Fruit fly (Drosophila melanogaster) whole organism, wandering third instar larva: ENCODE measurements around the gene CG31178.

Source experiments
- Abd-B ChIP-seq: fragments of >200 bp; optimal IDR thresholded peaks from 2 replicates; lab custom pipeline; 2017; ENCODE audit warnings: missing biosample characterization, missing genetic modification characterization
- CG32264 ChIP-seq: fragments of 200-800 bp; sonication (Bioruptor generic); optimal IDR thresholded peaks from 2 replicates; lab custom pipeline; 2016; ENCODE audit warnings: missing biosample characterization, missing genetic modification characterization
- CG9705 ChIP-seq: fragments of 200-800 bp; sonication (Bioruptor generic); optimal IDR thresholded peaks from 2 replicates; lab custom pipeline; 2018; ENCODE audit warnings: missing biosample characterization, mild to moderate bottlenecking, missing genetic modification characterization
- CrebA ChIP-seq: fragments of 200-800 bp; sonication (Bioruptor generic); optimal IDR thresholded peaks from 2 replicates; lab custom pipeline; 2016; ENCODE audit warnings: missing biosample characterization, mild to moderate bottlenecking, missing genetic modification characterization, borderline replicate concordance
- Dfd ChIP-seq: fragments of >200 bp; optimal IDR thresholded peaks from 2 replicates; lab custom pipeline; 2017; ENCODE audit warnings: missing biosample characterization, missing genetic modification characterization
- Dif ChIP-seq: fragments of 200-275, 200-300 bp; sonication (Bioruptor generic); optimal IDR thresholded peaks from 2 replicates; lab custom pipeline; 2018; ENCODE audit warnings: missing biosample characterization, missing genetic modification characterization; ENCODE audit not compliant: partially characterized antibody
- GATAd ChIP-seq: sonication (Bioruptor generic); optimal IDR thresholded peaks from 2 replicates; lab custom pipeline; 2016; ENCODE audit warnings: missing biosample characterization, missing genetic modification characterization
- HLH106 ChIP-seq: fragments of 200-800 bp; optimal IDR thresholded peaks from 3 replicates; lab custom pipeline; 2019; ENCODE audit warnings: missing biosample characterization, mild to moderate bottlenecking, missing genetic modification characterization, moderate library complexity
- Hnf4 ChIP-seq: fragments of 200-800 bp; sonication (Bioruptor generic); optimal IDR thresholded peaks from 2 replicates; lab custom pipeline; 2016; ENCODE audit warnings: missing biosample characterization, mild to moderate bottlenecking, missing genetic modification characterization
- Hr78 ChIP-seq: fragments of >200 bp; optimal IDR thresholded peaks from 2 replicates; lab custom pipeline; 2017; ENCODE audit warnings: missing biosample characterization, missing genetic modification characterization
- Hr83 ChIP-seq: fragments of 200-300 bp; sonication (Bioruptor generic); optimal IDR thresholded peaks from 2 replicates; lab custom pipeline; 2016; ENCODE audit warnings: missing biosample characterization, mild to moderate bottlenecking, missing genetic modification characterization, moderate library complexity; ENCODE audit not compliant: poor library complexity, severe bottlenecking
- Jra ChIP-seq: sonication (Bioruptor generic); optimal IDR thresholded peaks from 2 replicates; lab custom pipeline; 2016; ENCODE audit warnings: missing biosample characterization, missing genetic modification characterization
- Mio ChIP-seq: sonication (Bioruptor generic); optimal IDR thresholded peaks from 2 replicates; lab custom pipeline; 2016; ENCODE audit warnings: missing biosample characterization, missing genetic modification characterization
- Myc ChIP-seq: fragments of >200 bp; optimal IDR thresholded peaks from 2 replicates; lab custom pipeline; 2017
- N ChIP-seq: fragments of >200 bp; optimal IDR thresholded peaks from 2 replicates; lab custom pipeline; 2018; ENCODE audit warnings: missing biosample characterization, missing external identifiers, missing genetic modification characterization
- OdsH ChIP-seq: fragments of 200-800 bp; sonication (Bioruptor generic); optimal IDR thresholded peaks from 2 replicates; lab custom pipeline; 2016; ENCODE audit warnings: missing biosample characterization, mild to moderate bottlenecking, missing genetic modification characterization
- Rel ChIP-seq, 2 experiments: fragments of 200-800 bp; sonication (Bioruptor generic) in 1 of 2; optimal IDR thresholded peaks; 2 replicates in 1 of 2; 3 replicates in 1 of 2; lab custom pipeline; 2016 to 2019; ENCODE audit warnings: mild to moderate bottlenecking in 2 of 2, missing biosample characterization in 2 of 2, missing genetic modification characterization in 2 of 2, moderate library complexity in 1 of 2
- Sp1 ChIP-seq: fragments of 200-800 bp; sonication (Bioruptor generic); optimal IDR thresholded peaks from 3 replicates; lab custom pipeline; 2019; ENCODE audit warnings: missing biosample characterization, mild to moderate bottlenecking, missing genetic modification characterization, moderate library complexity
- Vsx2 ChIP-seq: fragments of 200-300, 225-300 bp; sonication (Bioruptor generic); optimal IDR thresholded peaks from 2 replicates; lab custom pipeline; 2018; ENCODE audit warnings: missing biosample characterization, missing genetic modification characterization; ENCODE audit not compliant: partially characterized antibody
- br ChIP-seq: fragments of 200-800 bp; sonication (Bioruptor generic); optimal IDR thresholded peaks from 2 replicates; lab custom pipeline; 2016; ENCODE audit warnings: missing biosample characterization, missing genetic modification characterization
- brk ChIP-seq: fragments of 200-800 bp; sonication (Bioruptor generic); optimal IDR thresholded peaks from 2 replicates; lab custom pipeline; 2016; ENCODE audit warnings: missing biosample characterization, mild to moderate bottlenecking, missing genetic modification characterization
- dl ChIP-seq, 2 experiments: fragments of 175-275, 200-275 bp in 1 of 2; fragments of 200-275 bp in 1 of 2; sonication (Bioruptor generic); optimal IDR thresholded peaks; lab custom pipeline; 2018; ENCODE audit warnings: mild to moderate bottlenecking in 2 of 2, missing biosample characterization in 2 of 2, missing genetic modification characterization in 2 of 2, moderate library complexity in 2 of 2; ENCODE audit not compliant: partially characterized antibody in 2 of 2, insufficient read depth in 1 of 2
- dmrt93B ChIP-seq: fragments of 200-800 bp; sonication (Bioruptor generic); optimal IDR thresholded peaks from 2 replicates; lab custom pipeline; 2018; ENCODE audit warnings: missing biosample characterization, mild to moderate bottlenecking, missing genetic modification characterization
- dsf ChIP-seq: sonication (Bioruptor generic); optimal IDR thresholded peaks from 2 replicates; lab custom pipeline; 2016; ENCODE audit warnings: missing biosample characterization, missing genetic modification characterization, borderline replicate concordance
- ey ChIP-seq: fragments of 200-800 bp; sonication (Bioruptor generic); optimal IDR thresholded peaks from 2 replicates; lab custom pipeline; 2016; ENCODE audit warnings: missing biosample characterization, missing genetic modification characterization
- foxo ChIP-seq, 2 experiments: fragments of 200-800 bp; sonication (Bioruptor generic); optimal IDR thresholded peaks; 2 replicates in 1 of 2; 3 replicates in 1 of 2; lab custom pipeline; 2016 to 2017; ENCODE audit warnings: missing biosample characterization in 2 of 2, missing genetic modification characterization in 2 of 2
- fru ChIP-seq: fragments of 200-800 bp; sonication (Bioruptor generic); optimal IDR thresholded peaks from 3 replicates; lab custom pipeline; 2016; ENCODE audit warnings: missing biosample characterization, mild to moderate bottlenecking, missing genetic modification characterization
- h ChIP-seq: fragments of 200-800 bp; sonication (Bioruptor generic); optimal IDR thresholded peaks from 3 replicates; lab custom pipeline; 2016; ENCODE audit warnings: missing biosample characterization, mild to moderate bottlenecking, missing genetic modification characterization
- jim ChIP-seq: fragments of 175-275, 200-325 bp; sonication (Bioruptor generic); optimal IDR thresholded peaks from 2 replicates; lab custom pipeline; 2016; ENCODE audit warnings: missing biosample characterization, mild to moderate bottlenecking, missing genetic modification characterization
- lola ChIP-seq: fragments of >200 bp; optimal IDR thresholded peaks from 2 replicates; lab custom pipeline; 2017; ENCODE audit warnings: missing biosample characterization, missing genetic modification characterization
- pan ChIP-seq: fragments of >200 bp; optimal IDR thresholded peaks from 2 replicates; lab custom pipeline; 2017
- psq ChIP-seq: fragments of 200-800 bp; sonication (Bioruptor generic); optimal IDR thresholded peaks from 3 replicates; lab custom pipeline; 2017; ENCODE audit warnings: missing biosample characterization, mild to moderate bottlenecking, missing genetic modification characterization, moderate library complexity
- rgr ChIP-seq: fragments of 200-800 bp; sonication (Bioruptor generic); optimal IDR thresholded peaks from 3 replicates; lab custom pipeline; 2016; ENCODE audit warnings: missing biosample characterization, mild to moderate bottlenecking, missing genetic modification characterization
- sage ChIP-seq: fragments of 200-800 bp; sonication (Bioruptor generic); optimal IDR thresholded peaks from 2 replicates; lab custom pipeline; 2016; ENCODE audit warnings: missing biosample characterization, mild to moderate bottlenecking, missing genetic modification characterization
- sv ChIP-seq: fragments of 200-800 bp; sonication (Bioruptor generic); optimal IDR thresholded peaks from 3 replicates; lab custom pipeline; 2016; ENCODE audit warnings: missing biosample characterization, missing genetic modification characterization
- tai ChIP-seq: sonication (Bioruptor generic); optimal IDR thresholded peaks from 2 replicates; lab custom pipeline; 2016; ENCODE audit warnings: missing biosample characterization, missing genetic modification characterization
- usp ChIP-seq: fragments of >200 bp; optimal IDR thresholded peaks from 2 replicates; lab custom pipeline; 2017; ENCODE audit warnings: missing biosample characterization, missing genetic modification characterization
- woc ChIP-seq: sonication (Bioruptor generic); optimal IDR thresholded peaks from 2 replicates; lab custom pipeline; 2016; ENCODE audit warnings: missing biosample characterization, mild to moderate bottlenecking, missing genetic modification characterization

CG31178 gene

DNA sequence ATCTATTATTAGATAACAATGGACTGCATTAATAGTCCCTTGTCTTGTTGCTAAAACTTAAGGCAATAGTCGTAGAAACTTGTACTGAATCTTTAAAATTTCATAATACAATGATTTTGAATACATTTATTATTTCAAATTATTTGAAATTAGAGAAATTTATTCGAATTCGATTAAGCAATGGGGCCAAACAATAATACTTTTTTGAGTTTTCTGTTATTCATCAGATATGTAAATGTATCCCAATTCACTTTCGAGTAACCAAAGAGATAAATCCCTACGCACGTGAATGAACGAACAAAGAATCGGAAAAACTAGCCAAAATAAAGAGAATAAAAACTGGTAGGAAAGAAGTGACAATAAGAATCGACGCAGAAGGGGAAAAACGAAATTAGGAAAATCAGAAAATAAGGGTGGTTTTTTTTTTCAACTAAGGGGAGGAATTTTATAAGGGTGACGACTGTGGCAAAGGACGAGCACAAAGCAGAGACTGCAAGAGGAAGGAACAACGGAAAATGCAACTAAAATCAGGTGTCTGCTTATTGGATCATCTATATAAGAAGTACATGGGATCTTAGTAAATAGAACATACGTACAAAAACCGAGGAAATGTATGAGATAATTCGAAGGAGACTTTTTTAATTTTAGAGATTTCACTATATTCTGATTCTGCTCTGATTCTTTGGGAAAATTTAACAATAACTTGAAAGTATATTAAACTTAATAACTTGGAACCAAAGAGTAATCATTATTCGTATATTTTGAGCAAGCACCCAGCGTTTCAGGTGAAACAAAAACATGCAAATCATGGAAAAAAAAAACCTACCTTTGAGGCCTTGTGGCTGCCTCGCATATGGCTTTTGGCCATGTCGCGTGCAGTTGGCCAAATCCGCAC is 18.7 kb upstream of the CG31178 start:
- TF ChIP-seq Myc (no peak), psq (GFP tag; lab: Kevin White, UChicago) (peak; percentile 37)

DNA sequence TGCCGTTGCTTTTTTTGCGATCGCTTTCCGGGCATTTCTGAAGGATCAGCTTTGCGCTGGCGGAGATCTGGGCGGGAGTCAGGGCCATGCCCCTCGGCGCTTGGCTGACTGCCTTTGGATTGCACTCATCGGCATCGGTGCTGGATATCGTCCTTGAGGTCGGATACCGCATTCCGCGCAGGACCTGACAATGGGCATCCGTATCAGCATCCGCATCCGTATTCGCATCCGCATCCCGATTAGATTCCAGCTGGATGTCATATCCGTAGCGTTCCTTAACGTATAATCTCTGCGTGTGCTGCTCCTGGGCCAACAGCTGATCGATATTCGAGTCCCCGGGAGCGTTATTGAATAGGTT is 18.1 kb upstream of the CG31178 start:
- no peak for TF ChIP-seq usp (GFP tag; lab: Kevin White, UChicago)
- no peak for TF ChIP-seq br (GFP tag; lab: Kevin White, UChicago)
- no peak for TF ChIP-seq Sp1 (GFP tag; lab: Kevin White, UChicago)
- TF ChIP-seq woc (GFP tag; lab: Kevin White, UChicago), result no peak
- no peak for TF ChIP-seq Hnf4 (GFP tag; lab: Kevin White, UChicago)
- TF ChIP-seq Mio, result no peak

DNA sequence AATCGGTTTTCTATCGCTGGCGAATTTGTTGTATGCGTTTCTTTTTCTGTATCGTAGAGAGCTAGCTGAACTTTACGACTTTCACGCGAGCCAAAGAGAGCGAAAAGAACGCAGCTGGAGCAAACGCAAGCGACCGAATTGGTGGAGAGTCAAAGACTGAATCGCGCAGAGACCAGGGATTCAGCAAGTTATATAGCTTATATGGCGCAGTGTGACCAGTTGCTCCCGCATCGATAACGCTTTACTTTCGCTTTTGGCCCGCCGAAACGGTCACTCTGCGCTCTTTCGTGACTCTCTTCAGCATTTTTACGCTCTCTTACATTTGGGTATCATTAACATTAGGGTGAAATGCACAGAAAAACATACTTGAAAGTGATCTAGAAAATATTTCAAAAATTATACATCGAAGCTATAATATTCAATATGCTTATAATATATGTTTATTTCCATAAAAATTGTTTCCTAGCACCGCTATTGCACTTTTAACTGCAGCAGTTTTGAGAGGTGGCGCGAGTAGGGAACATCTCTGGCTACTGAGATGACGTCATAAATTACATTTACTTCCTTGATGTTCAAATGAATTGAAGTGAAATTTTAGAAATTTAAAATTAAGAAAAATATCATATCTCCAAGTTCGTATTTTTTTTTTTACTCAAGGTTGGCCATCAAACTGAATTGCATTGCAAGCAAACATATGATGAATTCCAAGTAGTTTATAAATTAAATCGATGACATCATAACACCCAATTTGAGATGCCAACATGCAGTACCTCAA is 17.3 kb upstream of the CG31178 start, which contains the start of gene glec:
TSS of gene glec (minus strand) at position 169 of the 775 bp plus-strand sequence.
- no peak for TF ChIP-seq pan
- peak; percentile 55 for TF ChIP-seq h (GFP tag; lab: Kevin White, UChicago)
- TF ChIP-seq sage, result peak; percentile 56
- TF ChIP-seq rgr (GFP tag; lab: Kevin White, UChicago), result peak; percentile 44
- peak; percentile 74 for TF ChIP-seq woc (GFP tag; lab: Kevin White, UChicago)
- peak; percentile 35 for TF ChIP-seq Rel (GFP tag; optimal IDR thresholded peaks at IDR 0.05; lab: Kevin White, UChicago)
- TF ChIP-seq Rel (tag; optimal IDR thresholded peaks at IDR 0.05; lab: Kevin White, UChicago), result peak; percentile 70
- no peak for TF ChIP-seq Vsx2 (GFP tag; lab: Kevin White, UChicago)
- peak; percentile 71 for TF ChIP-seq Hnf4 (GFP tag; lab: Kevin White, UChicago)
- TF ChIP-seq GATAd (GFP tag; lab: Kevin White, UChicago), result no peak
- TF ChIP-seq Mio, result peak; percentile 28
- TF ChIP-seq CG9705, result peak; percentile 17
- TF ChIP-seq Abd-B (GFP tag; lab: Kevin White, UChicago), result no peak
- no peak for TF ChIP-seq dl (GFP tag; optimal IDR thresholded peaks at IDR 0.05; lab: Kevin White, UChicago; ENCODE audit: insufficient read depth in 1 of 2, partially characterized antibody in 2 of 2)
- peak; percentile 64 for TF ChIP-seq CrebA
- no peak for TF ChIP-seq Myc
- peak; percentile 11 for TF ChIP-seq CG32264
- peak; percentile 55 for TF ChIP-seq OdsH (GFP tag; lab: Kevin White, UChicago)
- TF ChIP-seq tai (GFP tag; lab: Kevin White, UChicago), result peak; percentile 26
- TF ChIP-seq br (GFP tag; lab: Kevin White, UChicago), result peak; percentile 29
- peak; percentile 30 for TF ChIP-seq fru (GFP tag; lab: Kevin White, UChicago)
- peak; percentile 61 for TF ChIP-seq sv (GFP tag; lab: Kevin White, UChicago)
- no peak for TF ChIP-seq Dfd
- TF ChIP-seq N (GFP tag; lab: Kevin White, UChicago), result no peak
- TF ChIP-seq dmrt93B, result no peak
- peak; percentile 50 for TF ChIP-seq ey
- no peak for TF ChIP-seq HLH106 (tag; lab: Kevin White, UChicago)
- peak; percentile 62 for TF ChIP-seq psq (GFP tag; lab: Kevin White, UChicago)
- no peak for TF ChIP-seq Hr78
- TF ChIP-seq dsf (GFP tag; lab: Kevin White, UChicago), result no peak
- TF ChIP-seq foxo (GFP tag; optimal IDR thresholded peaks at IDR 0.05; lab: Kevin White, UChicago), result peak; percentile 34 to 48
- TF ChIP-seq Hr83 (GFP tag; lab: Kevin White, UChicago), result peak; percentile 92
- TF ChIP-seq brk (GFP tag; lab: Kevin White, UChicago), result peak; percentile 54
- peak; percentile 28 for TF ChIP-seq Dif (GFP tag; lab: Kevin White, UChicago)
- peak; percentile 43 for TF ChIP-seq Jra (GFP tag; lab: Kevin White, UChicago)
- TF ChIP-seq lola (GFP tag; lab: Kevin White, UChicago), result no peak
- TF ChIP-seq jim (GFP tag; lab: Kevin White, UChicago), result peak; percentile 82
- no peak for TF ChIP-seq usp (GFP tag; lab: Kevin White, UChicago)
- peak; percentile 50 for TF ChIP-seq Sp1 (GFP tag; lab: Kevin White, UChicago)
- TF ChIP-seq, all 38 proteins: peak for 24
